Worm (Caenorhabditis elegans) whole organism, young adult: ENCODE measurements around the gene zig-11.

Experiments
- C17E4.6 ChIP-seq: fragments of 200-800 bp; sonication (Bioruptor generic); IDR thresholded peaks from 2 replicates; pipeline ENCODE4 v1.3.6; 2022; ENCODE audit warnings: missing genetic modification reagents, missing genetic modification characterization, missing compliant biosample characterization
- F22D6.2 ChIP-seq: sonication (generic microtip); optimal IDR thresholded peaks from 2 replicates; lab custom pipeline; 2016; ENCODE audit warnings: mild to moderate bottlenecking, missing genetic modification characterization, missing compliant biosample characterization
- F39B2.1 ChIP-seq: fragments of 200-800 bp; sonication (Bioruptor generic); IDR thresholded peaks from 2 replicates; pipeline ENCODE4 v1.3.6; 2022; ENCODE audit warnings: missing genetic modification reagents, missing genetic modification characterization, missing compliant biosample characterization
- F57A8.1 ChIP-seq: fragments of 200-800 bp; sonication (Bioruptor generic); optimal IDR thresholded peaks from 2 replicates; lab custom pipeline; 2018; ENCODE audit warnings: mild to moderate bottlenecking, missing genetic modification characterization, moderate library complexity, missing compliant biosample characterization
- F57C9.4 ChIP-seq: sonication (generic microtip); optimal IDR thresholded peaks from 2 replicates; lab custom pipeline; 2017; ENCODE audit warnings: mild to moderate bottlenecking, missing genetic modification characterization, missing compliant biosample characterization
- K11D2.4 ChIP-seq: fragments of 200-800 bp; sonication (Bioruptor generic); IDR thresholded peaks from 2 replicates; pipeline ENCODE4 v1.3.6; 2022; ENCODE audit warnings: missing genetic modification reagents, missing genetic modification characterization, missing compliant biosample characterization
- Y56A3A.18 ChIP-seq: fragments of 200-800 bp; sonication (Bioruptor generic); IDR thresholded peaks from 2 replicates; pipeline ENCODE4 v1.3.6; 2022; ENCODE audit warnings: missing genetic modification reagents, missing genetic modification characterization, missing compliant biosample characterization
- Y67H2A.10 ChIP-seq: fragments of 200-800 bp; sonication (Bioruptor generic); conservative IDR thresholded peaks from 2 replicates; pipeline ENCODE4 v1.3.6; 2022; ENCODE audit warnings: missing genetic modification reagents, missing genetic modification characterization, missing compliant biosample characterization
- ama-1 ChIP-seq, 3 experiments: fragments of 150-350 bp in 1 of 3; sonication (generic microtip) in 2 of 3; optimal IDR thresholded peaks; 2 replicates each; lab custom pipeline; 2014 to 2018; ENCODE audit warnings: missing biosample characterization in 2 of 3, missing genetic modification characterization in 2 of 3, missing genetic modification reagents in 2 of 3
- bed-2 ChIP-seq: fragments of 200-800 bp; sonication (Bioruptor generic); IDR thresholded peaks from 2 replicates; pipeline ENCODE4 v1.3.6; 2022; ENCODE audit warnings: missing genetic modification reagents, missing genetic modification characterization, missing compliant biosample characterization
- cebp-1 ChIP-seq, 2 experiments: fragments of 200-800 bp in 1 of 2; sonication (Bioruptor generic) in 1 of 2; sonication (generic microtip) in 1 of 2; IDR thresholded peaks in 1 of 2; optimal IDR thresholded peaks in 1 of 2; 2 replicates each; pipeline versions ENCODE4 v1.3.6 to Lab custom; 2017 to 2022; ENCODE audit warnings: missing compliant biosample characterization in 2 of 2, missing genetic modification characterization in 2 of 2, mild to moderate bottlenecking in 1 of 2, missing genetic modification reagents in 1 of 2, moderate library complexity in 1 of 2
- ceh-40 ChIP-seq: fragments of 200-800 bp; sonication (Bioruptor generic); IDR thresholded peaks from 2 replicates; pipeline ENCODE4 v1.3.6; 2022; ENCODE audit warnings: missing genetic modification characterization, missing compliant biosample characterization
- ceh-91 ChIP-seq: fragments of 200-800 bp; sonication (Bioruptor generic); IDR thresholded peaks from 2 replicates; pipeline ENCODE4 v1.3.6; 2022; ENCODE audit warnings: missing genetic modification reagents, missing genetic modification characterization, missing compliant biosample characterization
- die-1 ChIP-seq: sonication (generic microtip); optimal IDR thresholded peaks from 2 replicates; lab custom pipeline; 2016; ENCODE audit warnings: missing genotype, mild to moderate bottlenecking, missing genetic modification characterization, missing compliant biosample characterization
- dox-1 ChIP-seq: fragments of 200-800 bp; sonication (Bioruptor generic); IDR thresholded peaks from 2 replicates; pipeline ENCODE4 v1.3.6; 2022; ENCODE audit warnings: missing genetic modification reagents, missing genetic modification characterization, missing compliant biosample characterization
- dpff-1 ChIP-seq: sonication (generic microtip); optimal IDR thresholded peaks from 2 replicates; lab custom pipeline; 2017; ENCODE audit warnings: mild to moderate bottlenecking, missing genetic modification characterization, missing compliant biosample characterization
- hrde-1 ChIP-seq: sonication (generic microtip); optimal IDR thresholded peaks from 2 replicates; lab custom pipeline; 2016; ENCODE audit warnings: missing genetic modification characterization, mild to moderate bottlenecking, missing compliant biosample characterization, moderate library complexity, missing genotype, missing genetic modification reagents, borderline replicate concordance
- hsf-1 ChIP-seq: fragments of 200-800 bp; sonication (Bioruptor generic); IDR thresholded peaks from 2 replicates; pipeline ENCODE4 v1.3.6; 2022; ENCODE audit warnings: missing genetic modification reagents, missing genetic modification characterization, missing compliant biosample characterization
- lin-35 ChIP-seq, 3 experiments: fragments of 150-350 bp in 2 of 3; sonication (generic microtip) in 1 of 3; optimal IDR thresholded peaks; 2 replicates each; lab custom pipeline; 2014 to 2018; ENCODE audit warnings: missing biosample characterization in 3 of 3, missing genetic modification characterization in 3 of 3, missing genetic modification reagents in 3 of 3
- lir-1 ChIP-seq: fragments of 200-800 bp; sonication (Bioruptor generic); conservative IDR thresholded peaks from 2 replicates; pipeline ENCODE4 v1.3.6; 2022; ENCODE audit warnings: missing genetic modification reagents, missing genetic modification characterization, missing compliant biosample characterization
- lsl-1 ChIP-seq: fragments of 200-800 bp; sonication (Bioruptor generic); optimal IDR thresholded peaks from 2 replicates; lab custom pipeline; 2018; ENCODE audit warnings: mild to moderate bottlenecking, missing genetic modification characterization, moderate library complexity, missing compliant biosample characterization
- lsy-27 ChIP-seq: sonication (generic microtip); optimal IDR thresholded peaks from 2 replicates; lab custom pipeline; 2017; ENCODE audit warnings: missing genetic modification characterization, mild to moderate bottlenecking, missing compliant biosample characterization, antibody characterized with exemption, missing genotype, borderline replicate concordance; ENCODE audit not compliant: insufficient read depth
- madf-10 ChIP-seq: sonication (generic microtip); optimal IDR thresholded peaks from 2 replicates; lab custom pipeline; 2016; ENCODE audit warnings: mild to moderate bottlenecking, missing genetic modification characterization, missing compliant biosample characterization
- nfya-1 ChIP-seq: sonication (generic microtip); optimal IDR thresholded peaks from 2 replicates; lab custom pipeline; 2017; ENCODE audit warnings: antibody characterized with exemption, missing compliant biosample characterization, missing genetic modification characterization, borderline replicate concordance; ENCODE audit not compliant: insufficient read depth
- nhr-120 ChIP-seq: fragments of 200-800 bp; sonication (Bioruptor generic); IDR thresholded peaks from 2 replicates; pipeline ENCODE4 v1.3.6; 2022; ENCODE audit warnings: missing genetic modification characterization, missing compliant biosample characterization
- nhr-27 ChIP-seq: fragments of 200-800 bp; sonication (Bioruptor generic); optimal IDR thresholded peaks from 2 replicates; lab custom pipeline; 2018; ENCODE audit warnings: mild to moderate bottlenecking, missing genetic modification characterization, moderate library complexity, missing compliant biosample characterization
- nhr-80 ChIP-seq: sonication (generic microtip); optimal IDR thresholded peaks from 2 replicates; lab custom pipeline; 2016; ENCODE audit warnings: missing genetic modification characterization, missing compliant biosample characterization
- snpc-1.1 ChIP-seq: sonication (generic microtip); optimal IDR thresholded peaks from 2 replicates; lab custom pipeline; 2017; ENCODE audit warnings: missing genetic modification characterization, mild to moderate bottlenecking, missing compliant biosample characterization, antibody characterized with exemption, moderate library complexity, missing genotype, missing genetic modification reagents; ENCODE audit not compliant: insufficient read depth
- snpc-1.3 ChIP-seq: sonication (generic microtip); optimal IDR thresholded peaks from 2 replicates; lab custom pipeline; 2017; ENCODE audit warnings: missing genetic modification characterization, mild to moderate bottlenecking, missing compliant biosample characterization, antibody characterized with exemption, moderate library complexity, missing genotype, missing genetic modification reagents; ENCODE audit not compliant: insufficient read depth
- tlf-1 ChIP-seq: fragments of 200-800 bp; sonication (Bioruptor generic); optimal IDR thresholded peaks from 2 replicates; lab custom pipeline; 2018; ENCODE audit warnings: mild to moderate bottlenecking, missing genetic modification characterization, missing compliant biosample characterization
- zim-3 ChIP-seq: sonication (generic microtip); optimal IDR thresholded peaks from 2 replicates; lab custom pipeline; 2017; ENCODE audit warnings: mild to moderate bottlenecking, missing genetic modification characterization, moderate library complexity, missing compliant biosample characterization
- ztf-25 ChIP-seq: fragments of 200-800 bp; sonication (Bioruptor generic); IDR thresholded peaks from 2 replicates; pipeline ENCODE4 v1.3.6; 2022; ENCODE audit warnings: missing genetic modification reagents, missing genetic modification characterization, missing compliant biosample characterization

Gene zig-11

ce11 chrV:1868596-1869263 lies 24.0 kb downstream of the zig-11 start, which contains the start of gene knl-3 (continued):
- peak; percentile 34 for TF ChIP-seq hrde-1 (tag; lab: Kevin White, UChicago)
- no peak for TF ChIP-seq nhr-27 (tag; lab: Kevin White, UChicago)
- peak; percentile 75 for TF ChIP-seq Y67H2A.10 (GFP tag; lab: Robert Waterston, UW)

ce11 chrV:1868025-1868424 lies 24.7 kb downstream of the zig-11 start:
- no peak for TF ChIP-seq zim-3 (tag; lab: Kevin White, UChicago)
- TF ChIP-seq madf-10: no peak
- TF ChIP-seq ama-1 (optimal IDR thresholded peaks at IDR 0.05; lab: Kevin White, UChicago): no peak
- no peak for TF ChIP-seq ama-1 (GFP tag; optimal IDR thresholded peaks at IDR 0.05; lab: Kevin White, UChicago)
- TF ChIP-seq dox-1: no peak
- no peak for TF ChIP-seq K11D2.4 (GFP tag; lab: Robert Waterston, UW)
- TF ChIP-seq nfya-1 (tag; lab: Kevin White, UChicago): no peak
- TF ChIP-seq F22D6.2 (tag; lab: Kevin White, UChicago): no peak
- TF ChIP-seq hsf-1: no peak
- no peak for TF ChIP-seq C17E4.6 (GFP tag; lab: Robert Waterston, UW)
- no peak for TF ChIP-seq bed-2
- TF ChIP-seq F39B2.1 (GFP tag; lab: Robert Waterston, UW): no peak
- no peak for TF ChIP-seq snpc-1.1 (tag; lab: Kevin White, UChicago)
- TF ChIP-seq die-1 (tag; lab: Kevin White, UChicago): no peak
- no peak for TF ChIP-seq F57A8.1 (GFP tag; lab: Kevin White, UChicago)
- no peak for TF ChIP-seq lsl-1 (GFP tag; lab: Kevin White, UChicago)
- TF ChIP-seq nhr-120 (GFP tag; lab: Robert Waterston, UW): no peak
- TF ChIP-seq dpff-1: no peak

ce11 chrV:1864997-1865396 lies 27.7 kb downstream of the zig-11 start:
- TF ChIP-seq lsy-27 (tag; lab: Kevin White, UChicago): no peak
- TF ChIP-seq nhr-80 (tag; lab: Kevin White, UChicago): no peak
- no peak for TF ChIP-seq lir-1 (GFP tag; lab: Robert Waterston, UW)
- no peak for TF ChIP-seq snpc-1.3 (tag; lab: Kevin White, UChicago)
- no peak for TF ChIP-seq zim-3 (tag; lab: Kevin White, UChicago)
- TF ChIP-seq ztf-25 (GFP tag; lab: Robert Waterston, UW): no peak
- no peak for TF ChIP-seq ceh-91 (GFP tag; lab: Robert Waterston, UW)
- TF ChIP-seq ama-1 (optimal IDR thresholded peaks at IDR 0.05; lab: Kevin White, UChicago): no peak
- TF ChIP-seq ama-1 (GFP tag; optimal IDR thresholded peaks at IDR 0.05; lab: Kevin White, UChicago): no peak
- TF ChIP-seq nhr-27 (tag; lab: Kevin White, UChicago): no peak
- TF ChIP-seq lin-35 (GFP tag; optimal IDR thresholded peaks at IDR 0.05; lab: Kevin White, UChicago): no peak
- no peak for TF ChIP-seq cebp-1 (GFP tag; IDR thresholded peaks at IDR 0.05; lab: Robert Waterston, UW)
- TF ChIP-seq cebp-1 (tag; optimal IDR thresholded peaks at IDR 0.05; lab: Kevin White, UChicago): no peak
- no peak for TF ChIP-seq F57C9.4
- no peak for TF ChIP-seq ceh-40 (GFP tag; lab: Robert Waterston, UW)
- no peak for TF ChIP-seq nhr-120 (GFP tag; lab: Robert Waterston, UW)
- TF ChIP-seq Y56A3A.18 (GFP tag; lab: Robert Waterston, UW): no peak
- no peak for TF ChIP-seq tlf-1 (GFP tag; lab: Kevin White, UChicago)
- TF ChIP-seq, all 124 proteins: peak for 0
